Fruit fly (Drosophila melanogaster) whole organism: ENCODE data around the gene CG15406.

Experiments
- pan ChIP-seq: fragments of >200 bp; optimal IDR thresholded peaks from 2 replicates; lab custom pipeline; 2017
- psq ChIP-seq: fragments of >200 bp; optimal IDR thresholded peaks from 2 replicates; lab custom pipeline; 2017
- usp ChIP-seq: fragments of >200 bp; optimal IDR thresholded peaks from 2 replicates; lab custom pipeline; 2017; ENCODE audit warnings: missing biosample characterization, missing genetic modification characterization, mixed read lengths

DNA sequence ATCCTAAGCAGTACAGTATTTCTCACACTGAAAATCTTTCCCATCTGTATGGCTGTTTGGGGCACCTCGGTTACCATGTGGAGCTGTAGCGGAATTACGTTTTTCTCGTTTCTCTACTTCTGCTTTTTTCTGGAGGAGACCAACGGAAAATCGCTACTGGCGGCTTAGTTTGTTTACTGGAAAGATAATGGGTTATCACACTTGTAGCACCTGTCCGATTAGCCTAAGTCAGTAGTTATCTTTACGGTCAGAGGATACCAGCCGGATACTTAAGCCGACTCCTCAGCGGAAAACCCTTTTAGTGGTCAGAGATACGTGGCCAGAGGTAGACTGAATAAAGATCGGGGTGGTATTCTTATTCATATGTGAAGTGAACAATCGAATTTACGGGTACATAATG is 23.5 kb downstream of the CG15406 start, which contains the start of gene CG15408:
- TF ChIP-seq usp (GFP tag; lab: Kevin White, UChicago) (no peak), pan (lab: Kevin White, UChicago) (no peak), psq (lab: Kevin White, UChicago) (no peak)
